Worm (Caenorhabditis elegans) whole organism, midembryonic: ENCODE results near the gene lpr-6.
A peak's percentile ranks its signal among the peaks of the same experiment; 100 is the strongest.

Experiments used
- flt-1 ChIP-seq: fragments of 200-800 bp; sonication (Bioruptor generic); IDR thresholded peaks from 2 replicates; pipeline ENCODE4 v1.3.6; 2022; ENCODE audit warnings: missing genetic modification characterization, missing compliant biosample characterization
- tab-1 ChIP-seq: fragments of 200-800 bp; sonication (Bioruptor generic); IDR thresholded peaks from 2 replicates; pipeline ENCODE4 v1.3.6; 2022; ENCODE audit warnings: missing genetic modification characterization, missing compliant biosample characterization
- ztf-23 ChIP-seq: fragments of 200-800 bp; sonication (Bioruptor generic); IDR thresholded peaks from 2 replicates; pipeline ENCODE4 v1.3.6; 2022; ENCODE audit warnings: missing genetic modification reagents, missing genetic modification characterization, missing compliant biosample characterization

- TF ChIP-seq flt-1 (GFP tag; lab: Robert Waterston, UW) (peak; percentile 90), tab-1 (GFP tag; lab: Robert Waterston, UW) (no peak; the same call in none of the 2 replicates), ztf-23 (GFP tag; lab: Robert Waterston, UW) (peak; percentile 93)
Measured at ce11 chrX:11093985-11094593, 34.3 kb downstream of the lpr-6 start.
